Worm (Caenorhabditis elegans) whole organism, midembryonic: ENCODE measurements around the gene srx-58.

Source experiments
- T22C8.4 ChIP-seq: fragments of 200-800 bp; sonication (Bioruptor generic); IDR thresholded peaks from 2 replicates; pipeline ENCODE4 v1.3.6; 2022; ENCODE audit warnings: missing genetic modification characterization, missing compliant biosample characterization
- cog-1 ChIP-seq: sonication (generic microtip); optimal IDR thresholded peaks from 2 replicates; lab custom pipeline; 2016; ENCODE audit warnings: missing genetic modification characterization, missing compliant biosample characterization
- flt-1 ChIP-seq: fragments of 200-800 bp; sonication (Bioruptor generic); IDR thresholded peaks from 2 replicates; pipeline ENCODE4 v1.3.6; 2022; ENCODE audit warnings: missing genetic modification characterization, missing compliant biosample characterization
- klf-2 ChIP-seq: fragments of 200-800 bp; sonication (Bioruptor generic); conservative IDR thresholded peaks from 2 replicates; pipeline ENCODE4 v1.3.6; 2022; ENCODE audit warnings: missing genetic modification reagents, missing genetic modification characterization, missing compliant biosample characterization
- med-1 ChIP-seq: sonication (generic microtip); optimal IDR thresholded peaks from 2 replicates; lab custom pipeline; 2017; ENCODE audit warnings: missing genetic modification characterization, mild to moderate bottlenecking, missing compliant biosample characterization, antibody characterized with exemption, missing genetic modification reagents; ENCODE audit not compliant: insufficient read depth
- ref-1 ChIP-seq: fragments of 200-800 bp; sonication (Bioruptor generic); conservative IDR thresholded peaks from 2 replicates; pipeline ENCODE4 v1.3.6; 2022; ENCODE audit warnings: missing genetic modification reagents, missing genetic modification characterization, missing compliant biosample characterization
- tab-1 ChIP-seq: fragments of 200-800 bp; sonication (Bioruptor generic); IDR thresholded peaks from 2 replicates; pipeline ENCODE4 v1.3.6; 2022; ENCODE audit warnings: missing genetic modification characterization, missing compliant biosample characterization
- ztf-23 ChIP-seq: fragments of 200-800 bp; sonication (Bioruptor generic); IDR thresholded peaks from 2 replicates; pipeline ENCODE4 v1.3.6; 2022; ENCODE audit warnings: missing genetic modification reagents, missing genetic modification characterization, missing compliant biosample characterization
- ztf-29 ChIP-seq: fragments of 200-800 bp; sonication (Bioruptor generic); IDR thresholded peaks from 2 replicates; pipeline ENCODE4 v1.3.6; 2022; ENCODE audit warnings: missing genetic modification reagents, missing genetic modification characterization, missing compliant biosample characterization

DNA sequence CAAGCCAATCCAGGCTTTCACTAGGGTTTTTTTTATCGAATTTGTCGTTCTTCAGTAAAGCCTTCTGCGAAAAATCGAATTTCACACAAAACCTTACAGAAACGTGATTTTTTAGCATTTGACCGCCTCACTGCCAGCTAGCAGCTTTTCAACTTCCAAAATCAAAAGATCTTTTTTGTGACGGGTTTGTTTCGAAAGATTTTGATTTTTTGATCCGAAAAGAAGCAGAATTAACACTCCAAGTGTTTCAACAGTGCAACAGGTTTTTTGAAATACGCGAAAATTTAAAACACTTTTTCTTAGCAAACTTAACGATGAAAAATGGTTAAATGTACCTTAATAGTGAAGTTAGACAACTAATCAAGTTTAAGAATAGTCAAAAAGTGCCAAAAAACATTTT lies 11.1 kb upstream of the srx-58 start, which contains the start of gene clec-229:
- TF ChIP-seq med-1 (GFP tag; lab: Kevin White, UChicago) = no peak
- TF ChIP-seq flt-1 (GFP tag; lab: Robert Waterston, UW) = no peak
- TF ChIP-seq T22C8.4 (GFP tag; lab: Robert Waterston, UW) = no peak
- no peak for TF ChIP-seq klf-2
- no peak for TF ChIP-seq cog-1 (tag; lab: Kevin White, UChicago)
- no peak for TF ChIP-seq ztf-29 (GFP tag; lab: Robert Waterston, UW)
- TF ChIP-seq ztf-23 (GFP tag; lab: Robert Waterston, UW) = no peak
- TF ChIP-seq tab-1 (GFP tag; lab: Robert Waterston, UW) = no peak
- TF ChIP-seq ref-1 (GFP tag; lab: Robert Waterston, UW) = no peak
